Fruit fly (Drosophila melanogaster) whole organism, embryonic: ENCODE measurements around the gene RpS28a.

Experiments
- Bgb ChIP-seq: fragments of 200-800 bp; sonication (Bioruptor generic); IDR thresholded peaks from 2 replicates; pipeline ENCODE4 v1.3.6; 2022; ENCODE audit warnings: missing biosample characterization, missing genetic modification characterization; ENCODE audit not compliant: partially characterized antibody
- CG10565 ChIP-seq: fragments of 200-800 bp; sonication (Bioruptor generic); optimal IDR thresholded peaks from 3 replicates; lab custom pipeline; 2016; ENCODE audit warnings: missing biosample characterization, mild to moderate bottlenecking, missing genetic modification characterization
- CG11085 ChIP-seq: fragments of 200-800 bp; sonication (Bioruptor generic); IDR thresholded peaks from 2 replicates; pipeline ENCODE4 v1.3.6; 2022; ENCODE audit warnings: missing biosample characterization, missing genetic modification characterization
- CG11504 ChIP-seq: fragments of 200-800 bp; sonication (Bioruptor generic); optimal IDR thresholded peaks from 3 replicates; lab custom pipeline; 2019; ENCODE audit warnings: missing biosample characterization, mild to moderate bottlenecking, missing genetic modification characterization, moderate library complexity
- CG11723 ChIP-seq: fragments of 200-800 bp; sonication (Bioruptor generic); optimal IDR thresholded peaks from 2 replicates; lab custom pipeline; 2017; ENCODE audit warnings: missing biosample characterization, mild to moderate bottlenecking, missing genetic modification characterization
- CG1233 ChIP-seq: fragments of 200-800 bp; sonication (Bioruptor generic); optimal IDR thresholded peaks from 4 replicates; lab custom pipeline; 2018; ENCODE audit warnings: missing biosample characterization, mild to moderate bottlenecking, missing genetic modification characterization
- CG12391 ChIP-seq: fragments of 200-800 bp; sonication (Bioruptor generic); optimal IDR thresholded peaks from 3 replicates; lab custom pipeline; 2018; ENCODE audit warnings: missing biosample characterization, mild to moderate bottlenecking, missing genetic modification characterization, moderate library complexity
- CG13424 ChIP-seq: fragments of 200-800 bp; sonication (Bioruptor generic); optimal IDR thresholded peaks from 2 replicates; lab custom pipeline; 2019; ENCODE audit warnings: missing biosample characterization, mild to moderate bottlenecking, missing genetic modification characterization, moderate library complexity
- CG17186 ChIP-seq: fragments of 200-800 bp; sonication (Bioruptor generic); optimal IDR thresholded peaks from 3 replicates; lab custom pipeline; 2017; ENCODE audit warnings: missing biosample characterization, missing genetic modification reagents, missing genetic modification characterization
- CG17359 ChIP-seq: fragments of 200-800 bp; sonication (Bioruptor generic); optimal IDR thresholded peaks from 3 replicates; lab custom pipeline; 2018; ENCODE audit warnings: missing biosample characterization, mild to moderate bottlenecking, missing genetic modification characterization, moderate library complexity
- CG18599 ChIP-seq: fragments of 200-800 bp; sonication (Bioruptor generic); optimal IDR thresholded peaks from 3 replicates; lab custom pipeline; 2017; ENCODE audit warnings: missing biosample characterization, missing genetic modification characterization, mild to moderate bottlenecking, moderate library complexity, missing genetic modification reagents
- CG2678 ChIP-seq: fragments of 200-800 bp; sonication (Bioruptor generic); optimal IDR thresholded peaks from 3 replicates; lab custom pipeline; 2019; ENCODE audit warnings: missing biosample characterization, mild to moderate bottlenecking, missing genetic modification characterization, moderate library complexity
- CG5953 ChIP-seq: fragments of 200-800 bp; sonication (Bioruptor generic); IDR thresholded peaks from 2 replicates; pipeline ENCODE4 v1.3.6; 2022; ENCODE audit warnings: missing biosample characterization, missing genetic modification characterization
- CG6272 ChIP-seq: fragments of 200-800 bp; sonication (Bioruptor generic); IDR thresholded peaks from 2 replicates; pipeline ENCODE4 v1.3.6; 2022; ENCODE audit warnings: missing biosample characterization, missing genetic modification characterization
- CG6654 ChIP-seq: fragments of 200-800 bp; sonication (Bioruptor generic); optimal IDR thresholded peaks from 2 replicates; lab custom pipeline; 2017; ENCODE audit warnings: missing biosample characterization, mild to moderate bottlenecking, missing genetic modification characterization
- CG7271 ChIP-seq: fragments of 200-800 bp; sonication (Bioruptor generic); optimal IDR thresholded peaks from 2 replicates; lab custom pipeline; 2018; ENCODE audit warnings: missing biosample characterization, mild to moderate bottlenecking, missing genetic modification characterization, moderate library complexity
- CG7357 ChIP-seq: fragments of 200-800 bp; sonication (Bioruptor generic); IDR thresholded peaks from 3 replicates; pipeline ENCODE4 v1.3.6; 2022; ENCODE audit warnings: missing biosample characterization, missing genetic modification characterization
- CG7745 ChIP-seq: fragments of 200-800 bp; sonication (Bioruptor generic); optimal IDR thresholded peaks from 2 replicates; lab custom pipeline; 2018; ENCODE audit warnings: missing biosample characterization, mild to moderate bottlenecking, missing genetic modification characterization, moderate library complexity
- CG8924 ChIP-seq: fragments of 200-800 bp; optimal IDR thresholded peaks from 3 replicates; lab custom pipeline; 2019; ENCODE audit warnings: missing biosample characterization, mild to moderate bottlenecking, missing genetic modification characterization, moderate library complexity
- CG9215 ChIP-seq: fragments of 200-800 bp; sonication (Bioruptor generic); IDR thresholded peaks from 2 replicates; pipeline ENCODE4 v1.3.6; 2022; ENCODE audit warnings: missing biosample characterization, missing genetic modification characterization
- CG9817 ChIP-seq: fragments of 200-800 bp; sonication (Bioruptor generic); optimal IDR thresholded peaks from 2 replicates; lab custom pipeline; 2018; ENCODE audit warnings: missing biosample characterization, mild to moderate bottlenecking, missing genetic modification characterization, moderate library complexity
- CkIIα-i1 ChIP-seq: fragments of 200-800 bp; sonication (Bioruptor generic); IDR thresholded peaks from 2 replicates; pipeline ENCODE4 v1.3.6; 2022; ENCODE audit warnings: missing biosample characterization, missing genetic modification characterization
- Ets97D ChIP-seq: fragments of 200-800 bp; sonication (Bioruptor generic); optimal IDR thresholded peaks from 3 replicates; lab custom pipeline; 2016; ENCODE audit warnings: missing biosample characterization, missing genetic modification characterization
- Fer1 ChIP-seq: fragments of 200-800 bp; sonication (Bioruptor generic); optimal IDR thresholded peaks from 2 replicates; lab custom pipeline; 2017; ENCODE audit warnings: missing biosample characterization, mild to moderate bottlenecking, missing genetic modification characterization
- Hr3 ChIP-seq: fragments of 200-800 bp; sonication (Bioruptor generic); optimal IDR thresholded peaks from 3 replicates; lab custom pipeline; 2016; ENCODE audit warnings: missing biosample characterization, missing genetic modification characterization
- Jarid2 ChIP-seq: fragments of 200-800 bp; sonication (Bioruptor generic); optimal IDR thresholded peaks from 3 replicates; lab custom pipeline; 2017; ENCODE audit warnings: mild to moderate bottlenecking, missing biosample characterization, missing genetic modification reagents, missing genetic modification characterization
- Lim3 ChIP-seq: fragments of 200-800 bp; sonication (Bioruptor generic); IDR thresholded peaks from 2 replicates; pipeline ENCODE4 v1.3.6; 2022; ENCODE audit warnings: missing biosample characterization, missing genetic modification characterization
- Oli ChIP-seq: fragments of 200-800 bp; sonication (Bioruptor generic); optimal IDR thresholded peaks from 2 replicates; lab custom pipeline; 2018; ENCODE audit warnings: missing biosample characterization, mild to moderate bottlenecking, missing genetic modification characterization, moderate library complexity
- Ptx1 ChIP-seq: fragments of 200-800 bp; sonication (Bioruptor generic); IDR thresholded peaks from 2 replicates; pipeline ENCODE4 v1.3.6; 2022; ENCODE audit warnings: missing biosample characterization, missing genetic modification characterization
- ab ChIP-seq: fragments of 200-800 bp; sonication (Bioruptor generic); optimal IDR thresholded peaks from 2 replicates; lab custom pipeline; 2016; ENCODE audit warnings: missing biosample characterization, missing genetic modification characterization
- az2 ChIP-seq: fragments of 200-800 bp; sonication (Bioruptor generic); optimal IDR thresholded peaks from 3 replicates; lab custom pipeline; 2016; ENCODE audit warnings: missing biosample characterization, missing genetic modification characterization
- chm ChIP-seq: fragments of 200-800 bp; sonication (Bioruptor generic); IDR thresholded peaks from 2 replicates; pipeline ENCODE4 v1.3.6; 2022; ENCODE audit warnings: missing biosample characterization, missing genetic modification characterization
- corto ChIP-seq: fragments of 200-800 bp; sonication (Bioruptor generic); optimal IDR thresholded peaks from 2 replicates; lab custom pipeline; 2016; ENCODE audit warnings: missing biosample characterization, mild to moderate bottlenecking, missing genetic modification characterization, moderate library complexity
- cwo ChIP-seq: fragments of 200-800 bp; sonication (Bioruptor generic); optimal IDR thresholded peaks from 3 replicates; lab custom pipeline; 2017; ENCODE audit warnings: missing biosample characterization, missing genetic modification characterization, mild to moderate bottlenecking, moderate library complexity, missing genetic modification reagents
- danr ChIP-seq: fragments of 200-800 bp; sonication (Bioruptor generic); IDR thresholded peaks from 2 replicates; pipeline ENCODE4 v1.3.6; 2022; ENCODE audit warnings: missing biosample characterization, missing genetic modification characterization
- dmrt99B ChIP-seq: fragments of 200-800 bp; sonication (Bioruptor generic); optimal IDR thresholded peaks from 2 replicates; lab custom pipeline; 2018; ENCODE audit warnings: missing biosample characterization, mild to moderate bottlenecking, missing genetic modification characterization, moderate library complexity
- emc ChIP-seq: fragments of 200-800 bp; sonication (Bioruptor generic); optimal IDR thresholded peaks from 2 replicates; lab custom pipeline; 2016; ENCODE audit warnings: missing biosample characterization, missing genetic modification characterization
- ems ChIP-seq: fragments of 200-800 bp; sonication (Bioruptor generic); optimal IDR thresholded peaks from 3 replicates; lab custom pipeline; 2016; ENCODE audit warnings: missing biosample characterization, missing genetic modification characterization
- eyg ChIP-seq: fragments of 200-800 bp; sonication (Bioruptor generic); optimal IDR thresholded peaks from 3 replicates; lab custom pipeline; 2016; ENCODE audit warnings: missing biosample characterization, missing genetic modification characterization
- fd96Cb ChIP-seq: fragments of 200-800 bp; sonication (Bioruptor generic); optimal IDR thresholded peaks from 2 replicates; lab custom pipeline; 2018; ENCODE audit warnings: missing biosample characterization, mild to moderate bottlenecking, missing genetic modification characterization, moderate library complexity
- grau ChIP-seq: fragments of 200-800 bp; optimal IDR thresholded peaks from 3 replicates; lab custom pipeline; 2019; ENCODE audit warnings: missing biosample characterization, mild to moderate bottlenecking, missing genetic modification characterization, moderate library complexity
- hkb ChIP-seq, 2 experiments: fragments of 200-800 bp in 1 of 2; fragments of >200 bp in 1 of 2; sonication (Bioruptor generic) in 1 of 2; IDR thresholded peaks in 1 of 2; optimal IDR thresholded peaks in 1 of 2; 2 replicates each; pipeline versions ENCODE4 v1.3.6 to Lab custom; 2017 to 2022; ENCODE audit warnings: missing biosample characterization in 1 of 2, missing genetic modification characterization in 1 of 2
- jigr1 ChIP-seq: fragments of 200-800 bp; sonication (Bioruptor generic); IDR thresholded peaks from 3 replicates; pipeline ENCODE4 v1.3.6; 2022; ENCODE audit warnings: missing biosample characterization, missing genetic modification characterization
- lilli ChIP-seq: fragments of 200-800 bp; sonication (Bioruptor generic); optimal IDR thresholded peaks from 3 replicates; lab custom pipeline; 2016; ENCODE audit warnings: missing biosample characterization, missing genetic modification characterization
- mam ChIP-seq: fragments of 200-800 bp; sonication (Bioruptor generic); optimal IDR thresholded peaks from 3 replicates; lab custom pipeline; 2016; ENCODE audit warnings: missing biosample characterization, missing genetic modification characterization
- nmo ChIP-seq: fragments of 200-800 bp; sonication (Bioruptor generic); optimal IDR thresholded peaks from 2 replicates; lab custom pipeline; 2018; ENCODE audit warnings: missing biosample characterization, mild to moderate bottlenecking, missing genetic modification characterization, moderate library complexity
- org-1 ChIP-seq: fragments of 200-800 bp; sonication (Bioruptor generic); optimal IDR thresholded peaks from 2 replicates; lab custom pipeline; 2017; ENCODE audit warnings: missing biosample characterization, missing genetic modification characterization
- pfk ChIP-seq: fragments of 200-800 bp; sonication (Bioruptor generic); optimal IDR thresholded peaks from 2 replicates; lab custom pipeline; 2018; ENCODE audit warnings: missing biosample characterization, mild to moderate bottlenecking, missing genetic modification characterization, moderate library complexity
- sc ChIP-seq, 3 experiments: fragments of >200 bp in 2 of 3; fragments of 200-800 bp in 1 of 3; sonication (Bioruptor generic) in 1 of 3; optimal IDR thresholded peaks; 2 replicates in 2 of 3; 3 replicates in 1 of 3; lab custom pipeline; 2017; ENCODE audit warnings: mild to moderate bottlenecking in 1 of 3, missing biosample characterization in 1 of 3, missing genetic modification characterization in 1 of 3, missing genetic modification reagents in 1 of 3
- sim ChIP-seq: fragments of 200-800 bp; sonication (Bioruptor generic); IDR thresholded peaks from 2 replicates; pipeline ENCODE4 v1.3.6; 2022; ENCODE audit warnings: missing biosample characterization, missing genetic modification characterization

Gene RpS28a

DNA sequence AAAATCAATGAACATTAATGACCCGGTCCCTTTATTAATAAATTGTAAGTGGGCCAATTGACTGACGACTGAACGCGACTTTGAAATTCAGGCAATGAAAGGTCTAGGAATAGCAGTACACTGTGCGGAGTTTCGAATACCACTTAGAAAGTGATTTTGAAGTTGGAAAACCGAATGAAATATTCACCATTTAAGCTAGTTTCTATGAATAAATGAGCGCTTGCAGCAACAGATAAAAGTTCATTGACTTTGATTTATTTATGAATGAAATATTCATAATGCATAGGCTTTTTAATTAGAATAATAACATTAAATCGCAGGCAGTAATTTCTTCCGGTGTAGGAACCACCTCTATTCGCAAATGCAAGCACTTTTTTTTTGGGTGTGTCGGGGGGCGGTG lies 1.4 kb downstream of the RpS28a start (continued):
- TF ChIP-seq CG18599 (GFP tag; lab: Kevin White, UChicago) (peak; percentile 45), Oli (tag; lab: Kevin White, UChicago) (peak; percentile 33), CG10565 (GFP tag; lab: Kevin White, UChicago) (no peak), CG11504 (tag; lab: Kevin White, UChicago) (peak; percentile 53), danr (GFP tag; lab: Robert Waterston, UW) (no peak), lilli (GFP tag; lab: Kevin White, UChicago) (no peak), CG7357 (GFP tag; lab: Robert Waterston, UW) (no peak), sc (optimal IDR thresholded peaks at IDR 0.05; lab: Kevin White, UChicago) (no peak), sc (GFP tag; optimal IDR thresholded peaks at IDR 0.05; lab: Kevin White, UChicago) (no peak), jigr1 (GFP tag; lab: Robert Waterston, UW) (0 out of 3 replicates have a peak, but pooled peaks have one; percentile 21), hkb (optimal IDR thresholded peaks at IDR 0.05; lab: Kevin White, UChicago) (no peak), hkb (GFP tag; IDR thresholded peaks at IDR 0.05; lab: Robert Waterston, UW) (no peak), CG5953 (GFP tag; lab: Robert Waterston, UW) (no peak), Ptx1 (0 out of 2 replicates have a peak, but pooled peaks have one; percentile 31), fd96Cb (tag; lab: Kevin White, UChicago) (peak; percentile 43), Bgb (no peak), CG1233 (GFP tag; lab: Kevin White, UChicago) (no peak), CG13424 (tag; lab: Kevin White, UChicago) (peak; percentile 16), Lim3 (no peak), CG17359 (tag; lab: Kevin White, UChicago) (peak; percentile 22), CG6654 (GFP tag; lab: Kevin White, UChicago) (no peak), CG12391 (peak; percentile 30), emc (no peak), nmo (GFP tag; lab: Kevin White, UChicago) (peak; percentile 12), CG2678 (tag; lab: Kevin White, UChicago) (peak; percentile 38), Fer1 (GFP tag; lab: Kevin White, UChicago) (no peak), eyg (GFP tag; lab: Kevin White, UChicago) (no peak), CG17186 (GFP tag; lab: Kevin White, UChicago) (no peak), grau (tag; lab: Kevin White, UChicago) (peak; percentile 23), pfk (GFP tag; lab: Kevin White, UChicago) (no peak), CG7271 (no peak), corto (GFP tag; lab: Kevin White, UChicago) (no peak), CG9817 (peak; percentile 17), chm (no peak), Ets97D (GFP tag; lab: Kevin White, UChicago) (no peak), CG11085 (GFP tag; lab: Robert Waterston, UW) (no peak), Jarid2 (GFP tag; lab: Kevin White, UChicago) (no peak), CG8924 (tag; lab: Kevin White, UChicago) (peak; percentile 8), CG11723 (no peak), CG6272 (no peak), mam (no peak), CG7745 (tag; lab: Kevin White, UChicago) (no peak), ems (GFP tag; lab: Kevin White, UChicago) (no peak), CkIIα-i1 (GFP tag; lab: Robert Waterston, UW) (no peak), Hr3 (no peak), az2 (peak; percentile 3), ab (GFP tag; lab: Kevin White, UChicago) (no peak), CG9215 (GFP tag; lab: Robert Waterston, UW) (no peak), sim (GFP tag; lab: Robert Waterston, UW) (no peak), dmrt99B (peak; percentile 43), org-1 (GFP tag; lab: Kevin White, UChicago) (peak; percentile 8), cwo (GFP tag; lab: Kevin White, UChicago) (peak; percentile 8)
